Fruit fly (Drosophila melanogaster) whole organism, embryonic: Measurements from ENCODE around the gene cerv.

ENCODE experiments used
- B-H2 ChIP-seq: fragments of 200-800 bp; sonication (Bioruptor generic); optimal IDR thresholded peaks from 2 replicates; lab custom pipeline; 2018; ENCODE audit warnings: missing biosample characterization, mild to moderate bottlenecking, missing genetic modification characterization
- CG10543 ChIP-seq: fragments of 200-800 bp; sonication (Bioruptor generic); optimal IDR thresholded peaks from 3 replicates; lab custom pipeline; 2017; ENCODE audit warnings: missing biosample characterization, mild to moderate bottlenecking, missing genetic modification characterization, moderate library complexity
- CG11560 ChIP-seq: fragments of 200-800 bp; sonication (Bioruptor generic); IDR thresholded peaks from 3 replicates; pipeline ENCODE4 v1.3.6; 2022; ENCODE audit warnings: missing biosample characterization, missing genetic modification characterization
- CG12942 ChIP-seq: fragments of 200-800 bp; sonication (Bioruptor generic); optimal IDR thresholded peaks from 3 replicates; lab custom pipeline; 2016; ENCODE audit warnings: missing biosample characterization, missing genetic modification characterization
- CG13624 ChIP-seq: fragments of 200-800 bp; sonication (Bioruptor generic); optimal IDR thresholded peaks from 2 replicates; lab custom pipeline; 2016; ENCODE audit warnings: missing biosample characterization, missing genetic modification characterization
- CG14441 ChIP-seq: fragments of 200-800 bp; sonication (Bioruptor generic); IDR thresholded peaks from 2 replicates; pipeline ENCODE4 v1.3.6; 2022; ENCODE audit warnings: missing biosample characterization, missing genetic modification characterization
- CG14860 ChIP-seq: fragments of 200-800 bp; sonication (Bioruptor generic); IDR thresholded peaks from 3 replicates; pipeline ENCODE4 v1.3.6; 2022; ENCODE audit warnings: missing biosample characterization, missing genetic modification characterization; ENCODE audit not compliant: partially characterized antibody
- CG15269 ChIP-seq: fragments of 200-800 bp; sonication (Bioruptor generic); optimal IDR thresholded peaks from 2 replicates; lab custom pipeline; 2018; ENCODE audit warnings: missing biosample characterization, mild to moderate bottlenecking, missing genetic modification characterization, moderate library complexity
- CG1603 ChIP-seq: fragments of 200-800 bp; sonication (Bioruptor generic); optimal IDR thresholded peaks from 2 replicates; lab custom pipeline; 2019; ENCODE audit warnings: missing biosample characterization, mild to moderate bottlenecking, missing genetic modification characterization, moderate library complexity
- CG17359 ChIP-seq: fragments of 200-800 bp; sonication (Bioruptor generic); optimal IDR thresholded peaks from 3 replicates; lab custom pipeline; 2018; ENCODE audit warnings: missing biosample characterization, mild to moderate bottlenecking, missing genetic modification characterization, moderate library complexity
- CG17361 ChIP-seq: fragments of 200-800 bp; sonication (Bioruptor generic); IDR thresholded peaks from 3 replicates; pipeline ENCODE4 v1.3.6; 2022; ENCODE audit warnings: missing biosample characterization, missing genetic modification characterization
- CG18476 ChIP-seq: fragments of 200-800 bp; sonication (Bioruptor generic); optimal IDR thresholded peaks from 2 replicates; lab custom pipeline; 2016; ENCODE audit warnings: missing biosample characterization, mild to moderate bottlenecking, missing genetic modification characterization
- CG34376 ChIP-seq: fragments of 200-800 bp; sonication (Bioruptor generic); optimal IDR thresholded peaks from 2 replicates; lab custom pipeline; 2018; ENCODE audit warnings: missing biosample characterization, mild to moderate bottlenecking, missing genetic modification characterization
- CG4820 ChIP-seq: fragments of 200-800 bp; sonication (Bioruptor generic); optimal IDR thresholded peaks from 3 replicates; lab custom pipeline; 2016; ENCODE audit warnings: missing biosample characterization, missing genetic modification characterization
- CG8478 ChIP-seq: fragments of >200 bp; optimal IDR thresholded peaks from 2 replicates; lab custom pipeline; 2018
- CrebB ChIP-seq: fragments of 200-800 bp; sonication (Bioruptor generic); optimal IDR thresholded peaks from 3 replicates; lab custom pipeline; 2018; ENCODE audit warnings: missing biosample characterization, mild to moderate bottlenecking, missing genetic modification characterization
- Dad ChIP-seq: fragments of 200-800 bp; sonication (Bioruptor generic); optimal IDR thresholded peaks from 3 replicates; lab custom pipeline; 2016; ENCODE audit warnings: missing biosample characterization, missing genetic modification characterization
- Doc3 ChIP-seq: fragments of 200-800 bp; sonication (Bioruptor generic); IDR thresholded peaks from 3 replicates; pipeline ENCODE4 v1.3.6; 2022; ENCODE audit warnings: missing biosample characterization, missing genetic modification characterization; ENCODE audit not compliant: partially characterized antibody
- Drgx ChIP-seq: fragments of 200-800 bp; sonication (Bioruptor generic); IDR thresholded peaks from 2 replicates; pipeline ENCODE4 v1.3.6; 2022; ENCODE audit warnings: missing biosample characterization, missing genetic modification characterization
- H2.0 ChIP-seq: fragments of 200-800 bp; sonication (Bioruptor generic); IDR thresholded peaks from 2 replicates; pipeline ENCODE4 v1.3.6; 2022; ENCODE audit warnings: missing biosample characterization, missing genetic modification characterization
- HLH3B ChIP-seq: fragments of 200-800 bp; sonication (Bioruptor generic); IDR thresholded peaks from 2 replicates; pipeline ENCODE4 v1.3.6; 2022; ENCODE audit warnings: missing biosample characterization, missing genetic modification characterization
- Hr51 ChIP-seq, 2 experiments: fragments of 200-800 bp; sonication (Bioruptor generic); optimal IDR thresholded peaks; 2 replicates in 1 of 2; 3 replicates in 1 of 2; lab custom pipeline; 2016 to 2018; ENCODE audit warnings: missing biosample characterization in 2 of 2, missing genetic modification characterization in 2 of 2, mild to moderate bottlenecking in 1 of 2, moderate library complexity in 1 of 2
- Lpt ChIP-seq: fragments of >200 bp; optimal IDR thresholded peaks from 2 replicates; lab custom pipeline; 2018; ENCODE audit warnings: missing biosample characterization, missing genetic modification characterization
- MTF-1 ChIP-seq: fragments of 200-800 bp; sonication (Bioruptor generic); optimal IDR thresholded peaks from 2 replicates; lab custom pipeline; 2018; ENCODE audit warnings: missing biosample characterization, mild to moderate bottlenecking, missing genetic modification characterization, borderline replicate concordance
- Med ChIP-seq: fragments of 200-800 bp; sonication (Bioruptor generic); peaks from one replicate; lab custom pipeline; 2016; ENCODE audit warnings: missing biosample characterization, missing genetic modification characterization, mild to moderate bottlenecking, inconsistent platforms, moderate library complexity
- NFAT ChIP-seq: fragments of 200-800 bp; sonication (Bioruptor generic); IDR thresholded peaks from 2 replicates; pipeline ENCODE4 v1.3.6; 2022; ENCODE audit warnings: missing biosample characterization, missing genetic modification characterization
- NK7.1 ChIP-seq: fragments of 200-800 bp; sonication (Bioruptor generic); optimal IDR thresholded peaks from 3 replicates; lab custom pipeline; 2016; ENCODE audit warnings: missing biosample characterization, missing genetic modification characterization
- ac ChIP-seq: fragments of 200-800 bp; sonication (Bioruptor generic); optimal IDR thresholded peaks from 3 replicates; lab custom pipeline; 2017; ENCODE audit warnings: missing biosample characterization, mild to moderate bottlenecking, missing genetic modification characterization
- ara ChIP-seq: fragments of 200-800 bp; sonication (Bioruptor generic); IDR thresholded peaks from 2 replicates; pipeline ENCODE4 v1.3.6; 2022; ENCODE audit warnings: missing biosample characterization, missing genetic modification characterization
- ase ChIP-seq: fragments of 200-800 bp; sonication (Bioruptor generic); IDR thresholded peaks from 3 replicates; pipeline ENCODE4 v1.3.6; 2022; ENCODE audit warnings: missing biosample characterization, missing genetic modification characterization
- chm ChIP-seq: fragments of 200-800 bp; sonication (Bioruptor generic); IDR thresholded peaks from 2 replicates; pipeline ENCODE4 v1.3.6; 2022; ENCODE audit warnings: missing biosample characterization, missing genetic modification characterization
- ci ChIP-seq: fragments of 200-800 bp; sonication (Bioruptor generic); IDR thresholded peaks from 3 replicates; pipeline ENCODE4 v1.3.6; 2022; ENCODE audit warnings: missing biosample characterization, missing genetic modification characterization
- corto ChIP-seq: fragments of 200-800 bp; sonication (Bioruptor generic); optimal IDR thresholded peaks from 2 replicates; lab custom pipeline; 2016; ENCODE audit warnings: missing biosample characterization, mild to moderate bottlenecking, missing genetic modification characterization, moderate library complexity
- ems ChIP-seq: fragments of 200-800 bp; sonication (Bioruptor generic); optimal IDR thresholded peaks from 3 replicates; lab custom pipeline; 2016; ENCODE audit warnings: missing biosample characterization, missing genetic modification characterization
- fd96Cb ChIP-seq: fragments of 200-800 bp; sonication (Bioruptor generic); optimal IDR thresholded peaks from 2 replicates; lab custom pipeline; 2018; ENCODE audit warnings: missing biosample characterization, mild to moderate bottlenecking, missing genetic modification characterization, moderate library complexity
- fu2 ChIP-seq: fragments of 200-800 bp; sonication (Bioruptor generic); optimal IDR thresholded peaks from 2 replicates; lab custom pipeline; 2016; ENCODE audit warnings: missing biosample characterization, missing genetic modification characterization
- gem ChIP-seq: fragments of 200-800 bp; sonication (Bioruptor generic); optimal IDR thresholded peaks from 2 replicates; lab custom pipeline; 2019; ENCODE audit warnings: missing biosample characterization, mild to moderate bottlenecking, missing genetic modification characterization, moderate library complexity
- gro ChIP-seq: fragments of 200-800 bp; sonication (Bioruptor generic); optimal IDR thresholded peaks from 2 replicates; lab custom pipeline; 2016; ENCODE audit warnings: missing biosample characterization, missing genetic modification characterization
- kni ChIP-seq: fragments of 200-800 bp; sonication (Bioruptor generic); optimal IDR thresholded peaks from 3 replicates; lab custom pipeline; 2017; ENCODE audit warnings: mild to moderate bottlenecking, missing biosample characterization, missing genetic modification reagents, missing genetic modification characterization
- maf-S ChIP-seq: fragments of 200-800 bp; sonication (Bioruptor generic); optimal IDR thresholded peaks from 2 replicates; lab custom pipeline; 2016; ENCODE audit warnings: missing biosample characterization, missing genetic modification characterization
- nau ChIP-seq: fragments of 200-800 bp; sonication (Bioruptor generic); optimal IDR thresholded peaks from 3 replicates; lab custom pipeline; 2017; ENCODE audit warnings: missing biosample characterization, mild to moderate bottlenecking, missing genetic modification characterization, missing genetic modification reagents
- oc ChIP-seq: fragments of 200-800 bp; sonication (Bioruptor generic); optimal IDR thresholded peaks from 2 replicates; lab custom pipeline; 2018; ENCODE audit warnings: missing biosample characterization, mild to moderate bottlenecking, missing genetic modification characterization, moderate library complexity
- prd ChIP-seq, 3 experiments: fragments of >200 bp in 2 of 3; fragments of 200-800 bp in 1 of 3; sonication (Bioruptor generic) in 1 of 3; optimal IDR thresholded peaks in 2 of 3; IDR thresholded peaks in 1 of 3; 2 replicates in 2 of 3; 3 replicates in 1 of 3; pipeline versions ENCODE4 v1.3.6 to Lab custom; 2017 to 2022; ENCODE audit warnings: missing biosample characterization in 1 of 3, missing genetic modification characterization in 1 of 3
- scrt ChIP-seq: fragments of 200-800 bp; sonication (Bioruptor generic); optimal IDR thresholded peaks from 2 replicates; lab custom pipeline; 2018; ENCODE audit warnings: missing biosample characterization, mild to moderate bottlenecking, missing genetic modification characterization, moderate library complexity
- sisA ChIP-seq: fragments of 200-800 bp; sonication (Bioruptor generic); IDR thresholded peaks from 2 replicates; pipeline ENCODE4 v1.3.6; 2022; ENCODE audit warnings: missing biosample characterization, missing genetic modification characterization
- stwl ChIP-seq: fragments of 200-800 bp; sonication (Bioruptor generic); optimal IDR thresholded peaks from 3 replicates; lab custom pipeline; 2018; ENCODE audit warnings: missing biosample characterization, mild to moderate bottlenecking, missing genetic modification characterization, moderate library complexity
- sug ChIP-seq: fragments of 200-800 bp; optimal IDR thresholded peaks from 2 replicates; lab custom pipeline; 2019; ENCODE audit warnings: missing biosample characterization, mild to moderate bottlenecking, missing genetic modification characterization, moderate library complexity
- tll ChIP-seq, 2 experiments: fragments of 200-800 bp in 1 of 2; fragments of >200 bp in 1 of 2; sonication (Bioruptor generic) in 1 of 2; optimal IDR thresholded peaks; 2 replicates each; lab custom pipeline; 2017 to 2019; ENCODE audit warnings: missing biosample characterization in 2 of 2, missing genetic modification characterization in 2 of 2, mild to moderate bottlenecking in 1 of 2, moderate library complexity in 1 of 2
- toy ChIP-seq: fragments of 200-800 bp; sonication (Bioruptor generic); IDR thresholded peaks from 2 replicates; pipeline ENCODE4 v1.3.6; 2022; ENCODE audit warnings: missing biosample characterization, missing genetic modification characterization
- zen ChIP-seq: fragments of 200-800 bp; sonication (Bioruptor generic); optimal IDR thresholded peaks from 3 replicates; lab custom pipeline; 2018; ENCODE audit warnings: missing biosample characterization, mild to moderate bottlenecking, missing genetic modification characterization, moderate library complexity

The cerv gene

dm6 chrX:15617916-15618315 lies 39.9 kb upstream of the cerv start (continued):
- TF ChIP-seq ara (peak; percentile 84), gro (no peak), CG14441 (peak; percentile 54; the same call in 1 of the 2 replicates), ci (peak; percentile 78), CG8478 (lab: Kevin White, UChicago) (no peak), CG12942 (GFP tag; lab: Kevin White, UChicago) (no peak), CG14860 (GFP tag; lab: Robert Waterston, UW) (no peak), kni (GFP tag; lab: Kevin White, UChicago) (no peak), NK7.1 (GFP tag; lab: Kevin White, UChicago) (no peak), sug (tag; lab: Kevin White, UChicago) (no peak), CG34376 (GFP tag; lab: Kevin White, UChicago) (no peak), zen (tag; lab: Kevin White, UChicago) (peak; percentile 49), Doc3 (GFP tag; lab: Robert Waterston, UW) (no peak), H2.0 (GFP tag; lab: Robert Waterston, UW) (peak; percentile 28; the same call in 1 of the 2 replicates), HLH3B (GFP tag; lab: Robert Waterston, UW) (peak; percentile 51), fd96Cb (peak; percentile 44), ac (GFP tag; lab: Kevin White, UChicago) (no peak), nau (GFP tag; lab: Kevin White, UChicago) (no peak), ems (no peak), toy (GFP tag; lab: Robert Waterston, UW) (no peak), corto (no peak), stwl (tag; lab: Kevin White, UChicago) (no peak), sisA (peak; percentile 30; the same call in 1 of the 2 replicates), prd (optimal IDR thresholded peaks at IDR 0.05; lab: Kevin White, UChicago) (no peak), prd (GFP tag; IDR thresholded peaks at IDR 0.05; lab: Robert Waterston, UW) (peak; percentile 74), NFAT (GFP tag; lab: Robert Waterston, UW) (no peak), oc (tag; lab: Kevin White, UChicago) (peak; percentile 54), ase (peak; percentile 10; the same call in 1 of the 3 replicates), CrebB (tag; lab: Kevin White, UChicago) (no peak), CG17359 (tag; lab: Kevin White, UChicago) (peak; percentile 53), scrt (GFP tag; lab: Kevin White, UChicago) (no peak), fu2 (GFP tag; lab: Kevin White, UChicago) (no peak), maf-S (no peak), CG13624 (GFP tag; lab: Kevin White, UChicago) (no peak), tll (GFP tag; optimal IDR thresholded peaks at IDR 0.05; lab: Kevin White, UChicago) (no peak), Dad (GFP tag; lab: Kevin White, UChicago) (no peak), CG10543 (no peak), Med (peak; percentile 13), CG18476 (GFP tag; lab: Kevin White, UChicago) (no peak), Hr51 (GFP tag; optimal IDR thresholded peaks at IDR 0.05; lab: Kevin White, UChicago) (peak in 1 of 2 experiments; percentile 36), chm (GFP tag; lab: Robert Waterston, UW) (peak; percentile 57; the same call in 1 of the 2 replicates), CG1603 (peak; percentile 60), Lpt (GFP tag; lab: Kevin White, UChicago) (no peak), CG11560 (tag; lab: Robert Waterston, UW) (no peak), CG15269 (tag; lab: Kevin White, UChicago) (peak; percentile 0), MTF-1 (GFP tag; lab: Kevin White, UChicago) (no peak), CG4820 (GFP tag; lab: Kevin White, UChicago) (peak; percentile 5), B-H2 (GFP tag; lab: Kevin White, UChicago) (no peak), CG17361 (GFP tag; lab: Robert Waterston, UW) (peak; percentile 35; the same call in 1 of the 3 replicates), Drgx (GFP tag; lab: Robert Waterston, UW) (peak; percentile 85), gem (tag; lab: Kevin White, UChicago) (peak; percentile 66)
